Worm (Caenorhabditis elegans) whole organism, L4 larva: ENCODE results near the gene clec-40.

Experiments used
- F10B5.3 ChIP-seq: sonication (generic microtip); optimal IDR thresholded peaks from 2 replicates; lab custom pipeline; 2016; ENCODE audit warnings: mild to moderate bottlenecking, missing genetic modification characterization, missing compliant biosample characterization
- F26F4.8 ChIP-seq: fragments of 200-800 bp; sonication (Bioruptor generic); conservative IDR thresholded peaks from 2 replicates; pipeline ENCODE4 v1.3.6; 2022; ENCODE audit warnings: missing genetic modification characterization, missing compliant biosample characterization
- F37D6.2 ChIP-seq: sonication (generic microtip); optimal IDR thresholded peaks from 2 replicates; lab custom pipeline; 2016; ENCODE audit warnings: mild to moderate bottlenecking, missing genetic modification characterization, missing compliant biosample characterization
- F49E8.2 ChIP-seq: sonication (generic microtip); optimal IDR thresholded peaks from 2 replicates; lab custom pipeline; 2016; ENCODE audit warnings: missing compliant biosample characterization, mild to moderate bottlenecking, missing genetic modification characterization, borderline replicate concordance
- Y48G9A.11 ChIP-seq: fragments of 200-800 bp; sonication (Bioruptor generic); IDR thresholded peaks from 2 replicates; pipeline ENCODE4 v1.3.6; 2022; ENCODE audit warnings: missing genetic modification reagents, missing genetic modification characterization, missing compliant biosample characterization
- Y5F2A.4 ChIP-seq: fragments of 200-800 bp; sonication (Bioruptor generic); optimal IDR thresholded peaks from 2 replicates; lab custom pipeline; 2018; ENCODE audit warnings: mild to moderate bottlenecking, missing genetic modification characterization, missing compliant biosample characterization
- Y75B8A.6 ChIP-seq: fragments of 200-800 bp; sonication (Bioruptor generic); IDR thresholded peaks from 2 replicates; pipeline ENCODE4 v1.3.6; 2022; ENCODE audit warnings: missing genetic modification reagents, missing genetic modification characterization, missing compliant biosample characterization
- ZK337.2 ChIP-seq: fragments of 200-800 bp; sonication (Bioruptor generic); IDR thresholded peaks from 2 replicates; pipeline ENCODE4 v1.3.6; 2022; ENCODE audit warnings: missing genetic modification reagents, missing genetic modification characterization, missing compliant biosample characterization
- ceh-28 ChIP-seq: fragments of 150-350 bp; optimal IDR thresholded peaks from 2 replicates; lab custom pipeline; 2014; ENCODE audit warnings: missing biosample characterization, missing genetic modification reagents, missing genetic modification characterization
- ces-1 ChIP-seq: fragments of 150-350 bp; sonication (generic microtip); optimal IDR thresholded peaks from 4 replicates; lab custom pipeline; 2014; ENCODE audit warnings: missing biosample characterization, missing genetic modification reagents, missing genetic modification characterization
- daf-16 ChIP-seq, 3 experiments: sonication (generic microtip); optimal IDR thresholded peaks; 2 replicates each; lab custom pipeline; 2016 to 2017; ENCODE audit warnings: missing genetic modification characterization in 3 of 3, missing genetic modification reagents in 3 of 3, mild to moderate bottlenecking in 2 of 3, missing compliant biosample characterization in 2 of 3, missing biosample characterization in 1 of 3, moderate library complexity in 1 of 3
- daf-8 ChIP-seq: fragments of 200-800 bp; sonication (Bioruptor generic); IDR thresholded peaks from 2 replicates; pipeline ENCODE4 v1.3.6; 2022; ENCODE audit warnings: missing genetic modification characterization, missing compliant biosample characterization
- dmd-8 ChIP-seq: fragments of 200-800 bp; sonication (Bioruptor generic); IDR thresholded peaks from 2 replicates; pipeline ENCODE4 v1.3.6; 2022; ENCODE audit warnings: missing genetic modification characterization, missing compliant biosample characterization
- dmd-9 ChIP-seq: fragments of 200-800 bp; sonication (Bioruptor generic); IDR thresholded peaks from 2 replicates; pipeline ENCODE4 v1.3.6; 2022; ENCODE audit warnings: missing genetic modification reagents, missing genetic modification characterization, missing compliant biosample characterization
- dpl-1 ChIP-seq: fragments of 150-350 bp; optimal IDR thresholded peaks from 2 replicates; lab custom pipeline; 2014; ENCODE audit warnings: missing biosample characterization, missing genetic modification reagents, missing genetic modification characterization
- fkh-10 ChIP-seq: fragments of 150-350 bp; optimal IDR thresholded peaks from 2 replicates; lab custom pipeline; 2014; ENCODE audit warnings: missing biosample characterization, missing genetic modification reagents, missing genetic modification characterization
- gei-8 ChIP-seq: fragments of 200-800 bp; sonication (Bioruptor generic); optimal IDR thresholded peaks from 2 replicates; lab custom pipeline; 2018; ENCODE audit warnings: mild to moderate bottlenecking, missing genetic modification characterization, missing compliant biosample characterization
- hlh-30 ChIP-seq: sonication (generic microtip); optimal IDR thresholded peaks from 2 replicates; lab custom pipeline; 2017; ENCODE audit warnings: antibody characterized with exemption, mild to moderate bottlenecking, missing genetic modification characterization, missing compliant biosample characterization; ENCODE audit not compliant: insufficient read depth
- lim-7 ChIP-seq: fragments of 200-800 bp; sonication (Bioruptor generic); IDR thresholded peaks from 2 replicates; pipeline ENCODE4 v1.3.6; 2022; ENCODE audit warnings: missing genetic modification characterization, missing compliant biosample characterization
- lin-15B ChIP-seq: fragments of 150-350 bp; sonication (generic microtip); optimal IDR thresholded peaks from 3 replicates; lab custom pipeline; 2014; ENCODE audit warnings: missing biosample characterization, missing genetic modification characterization
- lsy-2 ChIP-seq, 2 experiments: fragments of 150-350 bp in 1 of 2; sonication (generic microtip) in 1 of 2; optimal IDR thresholded peaks; 2 replicates each; lab custom pipeline; 2014 to 2017; ENCODE audit warnings: missing biosample characterization in 2 of 2, missing genetic modification characterization in 2 of 2
- madf-5 ChIP-seq, 2 experiments: fragments of 200-800 bp; sonication (Bioruptor generic); IDR thresholded peaks; 2 replicates each; pipeline ENCODE4 v1.3.6; 2022; ENCODE audit warnings: missing compliant biosample characterization in 2 of 2, missing genetic modification characterization in 2 of 2
- mes-2 ChIP-seq: sonication (generic microtip); optimal IDR thresholded peaks from 2 replicates; lab custom pipeline; 2016; ENCODE audit warnings: missing genotype, mild to moderate bottlenecking, missing genetic modification characterization, missing compliant biosample characterization; ENCODE audit not compliant: poor library complexity, severe bottlenecking
- nhr-102 ChIP-seq: sonication (generic microtip); optimal IDR thresholded peaks from 2 replicates; lab custom pipeline; 2016; ENCODE audit warnings: mild to moderate bottlenecking, missing genetic modification characterization, moderate library complexity, missing compliant biosample characterization
- nhr-6 ChIP-seq: fragments of 150-350 bp; optimal IDR thresholded peaks from 2 replicates; lab custom pipeline; 2014; ENCODE audit warnings: missing biosample characterization, missing genetic modification characterization
- nhr-76 ChIP-seq: fragments of 150-350 bp; optimal IDR thresholded peaks from 2 replicates; lab custom pipeline; 2014; ENCODE audit warnings: missing biosample characterization, missing genetic modification characterization
- sdz-12 ChIP-seq: fragments of 200-800 bp; sonication (Bioruptor generic); optimal IDR thresholded peaks from 2 replicates; lab custom pipeline; 2018; ENCODE audit warnings: mild to moderate bottlenecking, missing genetic modification characterization, missing compliant biosample characterization
- skn-1 ChIP-seq: fragments of 150-350 bp; optimal IDR thresholded peaks from 2 replicates; lab custom pipeline; 2014; ENCODE audit warnings: missing biosample characterization, missing genetic modification characterization
- spr-1 ChIP-seq: sonication (generic microtip); optimal IDR thresholded peaks from 2 replicates; lab custom pipeline; 2016; ENCODE audit warnings: mild to moderate bottlenecking, missing genetic modification characterization, missing compliant biosample characterization
- unc-130 ChIP-seq: sonication (generic microtip); optimal IDR thresholded peaks from 2 replicates; lab custom pipeline; 2016; ENCODE audit warnings: missing genetic modification reagents, missing genetic modification characterization, missing compliant biosample characterization
- zag-1 ChIP-seq: fragments of 150-350 bp; optimal IDR thresholded peaks from 2 replicates; lab custom pipeline; 2014; ENCODE audit warnings: missing biosample characterization, missing genetic modification characterization
- zip-2 ChIP-seq: fragments of 150-350 bp; optimal IDR thresholded peaks from 2 replicates; lab custom pipeline; 2014; ENCODE audit warnings: missing biosample characterization, missing genetic modification characterization
- ztf-7 ChIP-seq: fragments of 150-350 bp; optimal IDR thresholded peaks from 2 replicates; lab custom pipeline; 2014; ENCODE audit warnings: missing biosample characterization, missing genetic modification characterization

Gene clec-40

ce11 chrV:16865404-16865803, 24.5 kb upstream of the clec-40 start, which contains the start of gene clec-28:
TSS of gene clec-28 (plus strand) at chrV:16865704.
- TF ChIP-seq F26F4.8 (GFP tag; lab: Robert Waterston, UW), result no peak
- TF ChIP-seq gei-8, result no peak
- TF ChIP-seq unc-130 (GFP tag; lab: Kevin White, UChicago), result no peak
- TF ChIP-seq nhr-76 (tag; lab: Kevin White, UChicago), result no peak
- no peak for TF ChIP-seq ZK337.2 (GFP tag; lab: Robert Waterston, UW)
- TF ChIP-seq zip-2 (tag; lab: Kevin White, UChicago), result no peak
- no peak for TF ChIP-seq lsy-2 (tag; optimal IDR thresholded peaks at IDR 0.05; lab: Kevin White, UChicago)
- no peak for TF ChIP-seq ztf-7 (tag; lab: Kevin White, UChicago)
- TF ChIP-seq daf-8 (GFP tag; lab: Robert Waterston, UW), result no peak

DNA sequence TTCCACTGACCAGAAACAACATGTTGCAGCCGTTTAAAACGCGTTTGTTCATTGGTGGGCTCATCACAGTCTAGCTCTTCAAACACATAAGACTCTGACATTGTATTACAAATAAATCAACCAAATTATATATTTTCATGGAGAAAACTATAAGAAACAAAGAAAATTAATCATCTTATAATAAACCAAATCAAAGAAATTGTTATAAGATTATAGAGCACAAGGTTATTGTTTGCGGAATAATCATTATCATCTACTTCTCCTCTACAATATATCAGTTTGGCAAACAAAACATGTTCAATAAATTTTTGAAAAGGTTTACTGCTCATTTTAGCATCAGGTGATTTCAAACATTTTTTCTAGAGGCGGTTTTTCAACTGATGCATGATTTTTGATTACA, 20.9 kb upstream of the clec-40 start, which contains the start of the genes clec-32 and clec-24:
clec-32 (minus strand) TSS at position 101 of the 400 bp plus-strand sequence.
clec-24 (plus strand) TSS at position 294 of the 400 bp plus-strand sequence.
- TF ChIP-seq F10B5.3 (tag; lab: Kevin White, UChicago), result no peak
- TF ChIP-seq daf-16 (GFP tag; optimal IDR thresholded peaks at IDR 0.05; lab: Kevin White, UChicago), result no peak
- no peak for TF ChIP-seq daf-16 (tag; optimal IDR thresholded peaks at IDR 0.05; lab: Kevin White, UChicago)
- TF ChIP-seq zip-2 (tag; lab: Kevin White, UChicago), result no peak
- no peak for TF ChIP-seq nhr-6 (tag; lab: Kevin White, UChicago)
- TF ChIP-seq sdz-12 (GFP tag; lab: Kevin White, UChicago), result no peak
- no peak for TF ChIP-seq skn-1 (tag; lab: Kevin White, UChicago)
- no peak for TF ChIP-seq dpl-1 (GFP tag; lab: Kevin White, UChicago)
- TF ChIP-seq ceh-28 (tag; lab: Kevin White, UChicago), result no peak
- TF ChIP-seq F49E8.2 (tag; lab: Kevin White, UChicago), result no peak

- TF ChIP-seq fkh-10 (GFP tag; lab: Kevin White, UChicago) (no peak), ces-1 (no peak), hlh-30 (no peak), lin-15B (no peak), dmd-9 (no peak), dmd-8 (GFP tag; lab: Robert Waterston, UW) (no peak), Y5F2A.4 (GFP tag; lab: Kevin White, UChicago) (no peak), lim-7 (no peak), nhr-102 (tag; lab: Kevin White, UChicago) (no peak), mes-2 (tag; lab: Kevin White, UChicago) (no peak), skn-1 (tag; lab: Kevin White, UChicago) (no peak), daf-8 (GFP tag; lab: Robert Waterston, UW) (no peak), Y75B8A.6 (GFP tag; lab: Robert Waterston, UW) (no peak), spr-1 (tag; lab: Kevin White, UChicago) (no peak), Y48G9A.11 (GFP tag; lab: Robert Waterston, UW) (no peak), F37D6.2 (tag; lab: Kevin White, UChicago) (no peak), daf-16 (GFP tag; optimal IDR thresholded peaks at IDR 0.05; lab: Kevin White, UChicago) (no peak), daf-16 (tag; optimal IDR thresholded peaks at IDR 0.05; lab: Kevin White, UChicago) (no peak), madf-5 (GFP tag; IDR thresholded peaks at IDR 0.05; lab: Robert Waterston, UW) (no peak), zag-1 (no peak)
- TF ChIP-seq, all 104 proteins: peak for 0
Observed at ce11 chrV:16857977-16858479, 17.2 kb upstream of the clec-40 start, which contains the start of the genes clec-31 and clec-22. TSS of gene clec-31 (minus strand) at chrV:16858077. TSS of gene clec-22 (plus strand) at chrV:16858429.
